Fruit fly (Drosophila melanogaster): ENCODE measurements around the gene Ctl1.

The Ctl1 gene

dm6 chr3L:4277796-4278195, at the start of gene Ctl1:
Gene Ctl1, plus strand, starts transcription at chr3L:4277962.
- no peak for TF ChIP-seq tai (GFP tag; optimal IDR thresholded peaks at IDR 0.05)
- TF ChIP-seq Jra (GFP tag; optimal IDR thresholded peaks at IDR 0.05) = no peak
- no peak for TF ChIP-seq fru (GFP tag; optimal IDR thresholded peaks at IDR 0.05)
- no peak for TF ChIP-seq Myc (optimal IDR thresholded peaks at IDR 0.05)
- TF ChIP-seq jim (GFP tag; optimal IDR thresholded peaks at IDR 0.05) = no peak
- no peak for TF ChIP-seq sv (GFP tag; optimal IDR thresholded peaks at IDR 0.05)
- no peak for TF ChIP-seq Hr83 (GFP tag; optimal IDR thresholded peaks at IDR 0.05; ENCODE audit: poor library complexity, severe bottlenecking)
- TF ChIP-seq GATAd (GFP tag; optimal IDR thresholded peaks at IDR 0.05) = no peak
- TF ChIP-seq Hr78 (GFP tag; optimal IDR thresholded peaks at IDR 0.05) = no peak
- TF ChIP-seq foxo (GFP tag; optimal IDR thresholded peaks at IDR 0.05) = no peak
- TF ChIP-seq Rel (GFP tag; optimal IDR thresholded peaks at IDR 0.05) = no peak
- TF ChIP-seq Rel (tag; optimal IDR thresholded peaks at IDR 0.05) = no peak
- no peak for TF ChIP-seq Hnf4 (GFP tag; optimal IDR thresholded peaks at IDR 0.05)
- TF ChIP-seq Vsx2 (GFP tag; optimal IDR thresholded peaks at IDR 0.05; ENCODE audit: partially characterized antibody) = no peak
- no peak for TF ChIP-seq rgr (GFP tag; optimal IDR thresholded peaks at IDR 0.05)
- no peak for TF ChIP-seq CG9705 (GFP tag; optimal IDR thresholded peaks at IDR 0.05)
- no peak for TF ChIP-seq sage (GFP tag; optimal IDR thresholded peaks at IDR 0.05)
- TF ChIP-seq dl (GFP tag; optimal IDR thresholded peaks at IDR 0.05; ENCODE audit: insufficient read depth in 1 of 2, partially characterized antibody in 2 of 2) = no peak

dm6 chr3L:4228187-4228836, 49.5 kb upstream of the Ctl1 start:
- TF ChIP-seq usp (GFP tag; optimal IDR thresholded peaks at IDR 0.05) = no peak
- TF ChIP-seq sage (GFP tag; optimal IDR thresholded peaks at IDR 0.05) = peak; percentile 88
- peak; percentile 90 for TF ChIP-seq CG32264 (GFP tag; optimal IDR thresholded peaks at IDR 0.05)
- no peak for TF ChIP-seq Vsx2 (GFP tag; optimal IDR thresholded peaks at IDR 0.05; ENCODE audit: partially characterized antibody)
- no peak for TF ChIP-seq jim (GFP tag; optimal IDR thresholded peaks at IDR 0.05)
- TF ChIP-seq CrebA (GFP tag; optimal IDR thresholded peaks at IDR 0.05; ENCODE audit: borderline replicate concordance) = no peak
- no peak for TF ChIP-seq Dif (GFP tag; optimal IDR thresholded peaks at IDR 0.05; ENCODE audit: partially characterized antibody)
- no peak for TF ChIP-seq Dfd (GFP tag; optimal IDR thresholded peaks at IDR 0.05)
- peak; percentile 96 for TF ChIP-seq h (GFP tag; optimal IDR thresholded peaks at IDR 0.05)
- no peak for TF ChIP-seq Abd-B (GFP tag; optimal IDR thresholded peaks at IDR 0.05)
- peak; percentile 29 to 95 for TF ChIP-seq foxo (GFP tag; optimal IDR thresholded peaks at IDR 0.05)
- TF ChIP-seq Rel (GFP tag; optimal IDR thresholded peaks at IDR 0.05) = peak; percentile 50
- peak; percentile 82 for TF ChIP-seq Rel (tag; optimal IDR thresholded peaks at IDR 0.05)
- TF ChIP-seq dmrt93B (GFP tag; optimal IDR thresholded peaks at IDR 0.05) = peak; percentile 89
- TF ChIP-seq OdsH (GFP tag; optimal IDR thresholded peaks at IDR 0.05) = peak; percentile 91
- peak; percentile 97 for TF ChIP-seq fru (GFP tag; optimal IDR thresholded peaks at IDR 0.05)
- TF ChIP-seq brk (GFP tag; optimal IDR thresholded peaks at IDR 0.05) = peak; percentile 84
- peak; percentile 94 for TF ChIP-seq Hnf4 (GFP tag; optimal IDR thresholded peaks at IDR 0.05)
- TF ChIP-seq Hr83 (GFP tag; optimal IDR thresholded peaks at IDR 0.05; ENCODE audit: poor library complexity, severe bottlenecking) = peak; percentile 68
- TF ChIP-seq woc (GFP tag; optimal IDR thresholded peaks at IDR 0.05) = peak; percentile 90
- no peak for TF ChIP-seq Hr78 (GFP tag; optimal IDR thresholded peaks at IDR 0.05)
- peak; percentile 96 for TF ChIP-seq HLH106 (tag; optimal IDR thresholded peaks at IDR 0.05)
- peak; percentile 97 for TF ChIP-seq br (GFP tag; optimal IDR thresholded peaks at IDR 0.05)
- TF ChIP-seq ey (GFP tag; optimal IDR thresholded peaks at IDR 0.05) = peak; percentile 94
- TF ChIP-seq Sp1 (GFP tag; optimal IDR thresholded peaks at IDR 0.05) = peak; percentile 94
- TF ChIP-seq dsf (GFP tag; optimal IDR thresholded peaks at IDR 0.05; ENCODE audit: borderline replicate concordance) = peak; percentile 81
- peak; percentile 87 for TF ChIP-seq psq (GFP tag; optimal IDR thresholded peaks at IDR 0.05)
- peak; percentile 77 for TF ChIP-seq tai (GFP tag; optimal IDR thresholded peaks at IDR 0.05)
- TF ChIP-seq Mio (GFP tag; optimal IDR thresholded peaks at IDR 0.05) = peak; percentile 49
- TF ChIP-seq GATAd (GFP tag; optimal IDR thresholded peaks at IDR 0.05) = peak; percentile 21
- peak; percentile 92 for TF ChIP-seq rgr (GFP tag; optimal IDR thresholded peaks at IDR 0.05)
- peak; percentile 84 for TF ChIP-seq sv (GFP tag; optimal IDR thresholded peaks at IDR 0.05)
- TF ChIP-seq Jra (GFP tag; optimal IDR thresholded peaks at IDR 0.05) = peak; percentile 94
- peak; percentile 95 for TF ChIP-seq CG9705 (GFP tag; optimal IDR thresholded peaks at IDR 0.05)
